Worm (Caenorhabditis elegans) whole organism, mixed stage, embryonic: Measurements from ENCODE around the gene smim-14.

Experiments
- lin-13 ChIP-seq: fragments of 150-350 bp; optimal IDR thresholded peaks from 2 replicates; lab custom pipeline; 2014; ENCODE audit warnings: missing biosample characterization, missing genetic modification characterization
- lin-32 ChIP-seq: fragments of 200-800 bp; sonication (Bioruptor generic); optimal IDR thresholded peaks from 2 replicates; lab custom pipeline; 2018; ENCODE audit warnings: mild to moderate bottlenecking, missing genetic modification characterization, missing compliant biosample characterization
- unc-62 ChIP-seq: fragments of 150-350 bp; optimal IDR thresholded peaks from 2 replicates; lab custom pipeline; 2014; ENCODE audit warnings: missing biosample characterization, missing genetic modification reagents, missing genetic modification characterization

DNA sequence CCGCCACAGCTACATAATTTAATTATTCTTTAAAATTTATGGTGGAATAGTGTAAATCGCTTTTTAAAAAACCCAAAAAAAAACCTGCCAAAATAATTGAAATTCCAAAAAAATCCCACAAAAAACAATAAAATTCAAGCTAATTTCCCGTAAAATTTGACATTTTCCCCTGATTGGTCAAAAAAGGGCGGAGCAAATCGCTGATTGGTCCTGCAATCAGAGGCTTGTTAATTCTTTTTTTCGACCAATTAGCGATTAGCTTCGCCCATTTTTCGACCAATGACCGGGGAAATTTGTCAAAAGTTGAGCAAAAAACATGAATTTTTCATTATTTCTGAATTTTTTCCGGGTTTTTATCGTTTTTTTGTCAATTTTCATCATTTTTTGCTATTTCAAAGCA lies 2.5 kb downstream of the smim-14 start:
- TF ChIP-seq unc-62 (GFP tag; lab: Kevin White, UChicago), result no peak
- TF ChIP-seq lin-32 (GFP tag; lab: Kevin White, UChicago), result no peak
- no peak for TF ChIP-seq lin-13 (tag; lab: Kevin White, UChicago)
